Fruit fly (Drosophila melanogaster): ENCODE measurements around the gene CG43965.
A peak's percentile ranks its signal among the peaks of the same experiment; 100 is the strongest.

CG43965 gene

DNA sequence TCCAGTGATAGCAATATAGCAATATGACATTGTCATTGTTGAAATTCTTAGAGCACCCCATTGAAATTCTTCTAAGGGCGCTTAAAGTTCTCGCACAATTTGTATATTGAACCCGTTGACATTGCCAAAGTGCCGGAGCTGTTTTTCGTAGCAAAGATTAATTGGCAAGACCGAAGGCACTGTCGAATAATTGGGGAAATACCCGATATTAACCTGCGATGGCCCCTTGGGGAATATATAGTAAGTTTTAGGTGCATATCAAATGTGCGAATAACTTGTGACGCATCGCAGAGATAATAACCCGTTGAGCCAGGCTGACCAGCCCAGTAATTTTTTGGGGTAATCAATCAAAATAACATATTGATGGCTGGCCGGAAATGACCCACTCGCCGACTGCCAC lies 38.9 kb downstream of the CG43965 start:
- no peak for TF ChIP-seq Hr78 (GFP tag; optimal IDR thresholded peaks at IDR 0.05)
- no peak for TF ChIP-seq usp (GFP tag; optimal IDR thresholded peaks at IDR 0.05)
- no peak for TF ChIP-seq rgr (GFP tag; optimal IDR thresholded peaks at IDR 0.05)
- no peak for TF ChIP-seq CrebA (GFP tag; optimal IDR thresholded peaks at IDR 0.05; ENCODE audit: borderline replicate concordance)
- TF ChIP-seq Rel (GFP tag; optimal IDR thresholded peaks at IDR 0.05), result no peak
- TF ChIP-seq Rel (tag; optimal IDR thresholded peaks at IDR 0.05), result peak; percentile 92
- no peak for TF ChIP-seq Hnf4 (GFP tag; optimal IDR thresholded peaks at IDR 0.05)
- no peak for TF ChIP-seq Hr83 (GFP tag; optimal IDR thresholded peaks at IDR 0.05; ENCODE audit: poor library complexity, severe bottlenecking)
- TF ChIP-seq Myc (optimal IDR thresholded peaks at IDR 0.05), result no peak
- TF ChIP-seq Mio (GFP tag; optimal IDR thresholded peaks at IDR 0.05), result no peak

- TF ChIP-seq jim (GFP tag; optimal IDR thresholded peaks at IDR 0.05), result no peak
- no peak for TF ChIP-seq dl (GFP tag; optimal IDR thresholded peaks at IDR 0.05; ENCODE audit: insufficient read depth in 1 of 2, partially characterized antibody in 2 of 2)
- TF ChIP-seq lola (GFP tag; optimal IDR thresholded peaks at IDR 0.05), result no peak
- TF ChIP-seq dmrt93B (GFP tag; optimal IDR thresholded peaks at IDR 0.05), result no peak
- TF ChIP-seq pan (optimal IDR thresholded peaks at IDR 0.05), result no peak
- TF ChIP-seq tai (GFP tag; optimal IDR thresholded peaks at IDR 0.05), result no peak
- TF ChIP-seq dsf (GFP tag; optimal IDR thresholded peaks at IDR 0.05; ENCODE audit: borderline replicate concordance), result peak; percentile 2
- TF ChIP-seq psq (GFP tag; optimal IDR thresholded peaks at IDR 0.05), result peak; percentile 22
- TF ChIP-seq Sp1 (GFP tag; optimal IDR thresholded peaks at IDR 0.05), result peak; percentile 3
- no peak for TF ChIP-seq Rel (GFP tag; optimal IDR thresholded peaks at IDR 0.05)
- TF ChIP-seq Rel (tag; optimal IDR thresholded peaks at IDR 0.05), result peak; percentile 72
- TF ChIP-seq N (GFP tag; optimal IDR thresholded peaks at IDR 0.05), result no peak
- TF ChIP-seq Vsx2 (GFP tag; optimal IDR thresholded peaks at IDR 0.05; ENCODE audit: partially characterized antibody), result peak; percentile 49
- TF ChIP-seq CG32264 (GFP tag; optimal IDR thresholded peaks at IDR 0.05), result no peak
- no peak for TF ChIP-seq usp (GFP tag; optimal IDR thresholded peaks at IDR 0.05)
- TF ChIP-seq sage (GFP tag; optimal IDR thresholded peaks at IDR 0.05), result no peak
- TF ChIP-seq br (GFP tag; optimal IDR thresholded peaks at IDR 0.05), result no peak
- TF ChIP-seq Hnf4 (GFP tag; optimal IDR thresholded peaks at IDR 0.05), result peak; percentile 25
- no peak for TF ChIP-seq brk (GFP tag; optimal IDR thresholded peaks at IDR 0.05)
- TF ChIP-seq OdsH (GFP tag; optimal IDR thresholded peaks at IDR 0.05), result peak; percentile 28
- TF ChIP-seq rgr (GFP tag; optimal IDR thresholded peaks at IDR 0.05), result peak; percentile 26
- no peak for TF ChIP-seq Mio (GFP tag; optimal IDR thresholded peaks at IDR 0.05)
- TF ChIP-seq HLH106 (tag; optimal IDR thresholded peaks at IDR 0.05), result no peak
- no peak for TF ChIP-seq Hr83 (GFP tag; optimal IDR thresholded peaks at IDR 0.05; ENCODE audit: poor library complexity, severe bottlenecking)
- peak; percentile 14 for TF ChIP-seq woc (GFP tag; optimal IDR thresholded peaks at IDR 0.05)
- no peak for TF ChIP-seq Hr78 (GFP tag; optimal IDR thresholded peaks at IDR 0.05)
- TF ChIP-seq sv (GFP tag; optimal IDR thresholded peaks at IDR 0.05), result no peak
- no peak for TF ChIP-seq CG9705 (GFP tag; optimal IDR thresholded peaks at IDR 0.05)
- TF ChIP-seq GATAd (GFP tag; optimal IDR thresholded peaks at IDR 0.05), result no peak
- TF ChIP-seq CrebA (GFP tag; optimal IDR thresholded peaks at IDR 0.05; ENCODE audit: borderline replicate concordance), result no peak
- no peak for TF ChIP-seq ey (GFP tag; optimal IDR thresholded peaks at IDR 0.05)
- TF ChIP-seq fru (GFP tag; optimal IDR thresholded peaks at IDR 0.05), result no peak
- no peak for TF ChIP-seq Myc (optimal IDR thresholded peaks at IDR 0.05)
- no peak for TF ChIP-seq Jra (GFP tag; optimal IDR thresholded peaks at IDR 0.05)
- peak; percentile 89 for TF ChIP-seq h (GFP tag; optimal IDR thresholded peaks at IDR 0.05)
- peak in 1 of 2 experiments; percentile 4 for TF ChIP-seq foxo (GFP tag; optimal IDR thresholded peaks at IDR 0.05)
- TF ChIP-seq Abd-B (GFP tag; optimal IDR thresholded peaks at IDR 0.05), result no peak
- TF ChIP-seq Dif (GFP tag; optimal IDR thresholded peaks at IDR 0.05; ENCODE audit: partially characterized antibody), result no peak
- TF ChIP-seq Dfd (GFP tag; optimal IDR thresholded peaks at IDR 0.05), result no peak
These were observed 41.0 kb downstream of the CG43965 start for dm6 chr3L:8684419-8685081.
